Worm (Caenorhabditis elegans) whole organism, late embryonic: ENCODE measurements around the gene ain-1.

Experiments used
- C08G9.2 ChIP-seq: sonication (generic microtip); optimal IDR thresholded peaks from 2 replicates; lab custom pipeline; 2016; ENCODE audit warnings: mild to moderate bottlenecking, missing genetic modification characterization, moderate library complexity, missing compliant biosample characterization
- C38D4.7 ChIP-seq: fragments of 200-800 bp; sonication (Bioruptor generic); optimal IDR thresholded peaks from 2 replicates; lab custom pipeline; 2018; ENCODE audit warnings: mild to moderate bottlenecking, missing genetic modification characterization, moderate library complexity, missing compliant biosample characterization
- F13H6.1 ChIP-seq: sonication (generic microtip); optimal IDR thresholded peaks from 2 replicates; lab custom pipeline; 2016; ENCODE audit warnings: missing genetic modification characterization, missing compliant biosample characterization
- ahr-1 ChIP-seq: sonication (generic microtip); optimal IDR thresholded peaks from 2 replicates; lab custom pipeline; 2016; ENCODE audit warnings: missing genetic modification characterization, missing compliant biosample characterization
- ama-1 ChIP-seq: fragments of 150-350 bp; optimal IDR thresholded peaks from 2 replicates; lab custom pipeline; 2014
- ceh-18 ChIP-seq: sonication (generic microtip); optimal IDR thresholded peaks from 2 replicates; lab custom pipeline; 2016; ENCODE audit warnings: missing genetic modification characterization, missing compliant biosample characterization
- ceh-19 ChIP-seq: fragments of 200-800 bp; sonication (Bioruptor generic); optimal IDR thresholded peaks from 2 replicates; lab custom pipeline; 2018; ENCODE audit warnings: mild to moderate bottlenecking, missing genetic modification characterization, missing compliant biosample characterization
- ceh-22 ChIP-seq: sonication (generic microtip); optimal IDR thresholded peaks from 2 replicates; lab custom pipeline; 2017; ENCODE audit warnings: missing biosample characterization, missing genetic modification characterization
- ceh-30 ChIP-seq: fragments of 150-350 bp; optimal IDR thresholded peaks from 2 replicates; lab custom pipeline; 2014; ENCODE audit warnings: missing biosample characterization, missing genetic modification characterization
- ceh-31 ChIP-seq: sonication (generic microtip); optimal IDR thresholded peaks from 2 replicates; lab custom pipeline; 2016; ENCODE audit warnings: missing genetic modification characterization, missing compliant biosample characterization
- ceh-34 ChIP-seq: sonication (generic microtip); optimal IDR thresholded peaks from 2 replicates; lab custom pipeline; 2016; ENCODE audit warnings: mild to moderate bottlenecking, missing genetic modification characterization, missing compliant biosample characterization
- ceh-9 ChIP-seq: sonication (generic microtip); optimal IDR thresholded peaks from 2 replicates; lab custom pipeline; 2016; ENCODE audit warnings: mild to moderate bottlenecking, missing genetic modification characterization, inconsistent platforms, missing compliant biosample characterization
- dmd-4 ChIP-seq: sonication (generic microtip); optimal IDR thresholded peaks from 2 replicates; lab custom pipeline; 2016; ENCODE audit warnings: borderline replicate concordance, missing genetic modification characterization, missing compliant biosample characterization
- dve-1 ChIP-seq: sonication (generic microtip); optimal IDR thresholded peaks from 2 replicates; lab custom pipeline; 2017; ENCODE audit warnings: antibody characterized with exemption, mild to moderate bottlenecking, missing genetic modification characterization, missing compliant biosample characterization
- elt-4 ChIP-seq: sonication (generic microtip); optimal IDR thresholded peaks from 2 replicates; lab custom pipeline; 2016; ENCODE audit warnings: missing genetic modification characterization, missing compliant biosample characterization
- ets-4 ChIP-seq: sonication (generic microtip); optimal IDR thresholded peaks from 2 replicates; lab custom pipeline; 2016; ENCODE audit warnings: missing genetic modification characterization, missing compliant biosample characterization
- eyg-1 ChIP-seq: sonication (generic microtip); optimal IDR thresholded peaks from 2 replicates; lab custom pipeline; 2016; ENCODE audit warnings: missing genotype, missing genetic modification characterization, missing compliant biosample characterization
- fkh-6 ChIP-seq: sonication (generic microtip); optimal IDR thresholded peaks from 2 replicates; lab custom pipeline; 2016; ENCODE audit warnings: missing genetic modification characterization, missing compliant biosample characterization
- hlh-13 ChIP-seq: fragments of 200-800 bp; sonication (Bioruptor generic); optimal IDR thresholded peaks from 2 replicates; lab custom pipeline; 2018; ENCODE audit warnings: mild to moderate bottlenecking, missing genetic modification characterization, missing compliant biosample characterization
- hlh-15 ChIP-seq: sonication (generic microtip); optimal IDR thresholded peaks from 2 replicates; lab custom pipeline; 2016; ENCODE audit warnings: missing genetic modification characterization, missing compliant biosample characterization
- hlh-30 ChIP-seq: sonication (generic microtip); optimal IDR thresholded peaks from 2 replicates; lab custom pipeline; 2017; ENCODE audit warnings: antibody characterized with exemption, missing genetic modification characterization, missing compliant biosample characterization; ENCODE audit not compliant: insufficient read depth
- hlh-8 ChIP-seq: sonication (generic microtip); optimal IDR thresholded peaks from 2 replicates; lab custom pipeline; 2016; ENCODE audit warnings: missing genotype, missing genetic modification characterization, missing compliant biosample characterization
- lim-6 ChIP-seq: sonication (generic microtip); optimal IDR thresholded peaks from 2 replicates; lab custom pipeline; 2016; ENCODE audit warnings: missing genetic modification characterization, missing compliant biosample characterization
- madf-2 ChIP-seq: sonication (generic microtip); optimal IDR thresholded peaks from 2 replicates; lab custom pipeline; 2017; ENCODE audit warnings: missing genetic modification characterization, missing compliant biosample characterization
- mec-3 ChIP-seq: sonication (generic microtip); optimal IDR thresholded peaks from 2 replicates; lab custom pipeline; 2016; ENCODE audit warnings: borderline replicate concordance, missing genetic modification characterization, missing compliant biosample characterization
- nfya-1 ChIP-seq: sonication (generic microtip); optimal IDR thresholded peaks from 2 replicates; lab custom pipeline; 2017; ENCODE audit warnings: missing genetic modification characterization, mild to moderate bottlenecking, missing compliant biosample characterization, antibody characterized with exemption, moderate library complexity
- nhr-232 ChIP-seq: sonication (generic microtip); optimal IDR thresholded peaks from 2 replicates; lab custom pipeline; 2016; ENCODE audit warnings: missing genetic modification characterization, missing compliant biosample characterization
- pat-9 ChIP-seq: fragments of 200-800 bp; sonication (Bioruptor generic); optimal IDR thresholded peaks from 2 replicates; lab custom pipeline; 2018; ENCODE audit warnings: mild to moderate bottlenecking, missing genetic modification characterization, moderate library complexity, missing compliant biosample characterization
- pha-2 ChIP-seq: sonication (generic microtip); optimal IDR thresholded peaks from 2 replicates; lab custom pipeline; 2017; ENCODE audit warnings: mild to moderate bottlenecking, missing genetic modification characterization, missing compliant biosample characterization
- ref-2 ChIP-seq: sonication (generic microtip); optimal IDR thresholded peaks from 2 replicates; lab custom pipeline; 2016; ENCODE audit warnings: missing genetic modification characterization, missing compliant biosample characterization
- syd-9 ChIP-seq: sonication (generic microtip); optimal IDR thresholded peaks from 2 replicates; lab custom pipeline; 2016; ENCODE audit warnings: mild to moderate bottlenecking, missing genetic modification characterization, moderate library complexity, missing compliant biosample characterization
- ttx-3 ChIP-seq: sonication (generic microtip); optimal IDR thresholded peaks from 2 replicates; lab custom pipeline; 2016; ENCODE audit warnings: missing genetic modification reagents, missing genetic modification characterization, missing compliant biosample characterization
- unc-3 ChIP-seq, 2 experiments: fragments of 200-800 bp in 1 of 2; sonication (Bioruptor generic) in 1 of 2; sonication (generic microtip) in 1 of 2; conservative IDR thresholded peaks in 1 of 2; optimal IDR thresholded peaks in 1 of 2; 2 replicates each; pipeline versions ENCODE4 v1.3.6 to Lab custom; 2016 to 2022; ENCODE audit warnings: missing compliant biosample characterization in 2 of 2, missing genetic modification characterization in 2 of 2, missing genetic modification reagents in 1 of 2
- unc-42 ChIP-seq: sonication (generic microtip); optimal IDR thresholded peaks from 2 replicates; lab custom pipeline; 2016; ENCODE audit warnings: missing genotype, missing genetic modification characterization, missing compliant biosample characterization

ain-1 gene

DNA sequence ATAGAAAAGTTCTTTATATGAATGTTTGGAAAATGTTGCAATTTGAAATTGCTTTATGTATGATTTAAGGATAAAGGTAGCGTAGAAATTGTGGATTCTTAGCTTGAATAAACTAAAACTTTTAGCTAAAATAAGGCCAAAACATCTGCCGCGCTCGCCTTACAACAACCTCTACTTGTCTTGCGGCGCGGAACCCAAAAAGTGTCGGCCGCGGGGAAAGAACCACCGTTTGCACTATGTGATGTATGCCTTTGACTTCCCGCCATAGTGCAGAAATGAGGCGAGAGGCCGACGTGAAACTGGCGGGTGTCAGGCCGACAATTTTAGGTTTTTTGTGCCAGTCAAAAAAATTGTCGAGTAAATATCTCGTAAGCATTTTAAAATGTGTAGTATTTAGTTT lies 41.4 kb upstream of the ain-1 start:
- TF ChIP-seq dve-1: no peak
- no peak for TF ChIP-seq eyg-1
- TF ChIP-seq nhr-232: no peak
- no peak for TF ChIP-seq ceh-34 (tag; lab: Kevin White, UChicago)
- no peak for TF ChIP-seq hlh-8 (tag; lab: Kevin White, UChicago)
- no peak for TF ChIP-seq hlh-30
- no peak for TF ChIP-seq hlh-13 (GFP tag; lab: Kevin White, UChicago)
- TF ChIP-seq F13H6.1 (tag; lab: Kevin White, UChicago): no peak
- no peak for TF ChIP-seq ttx-3
- no peak for TF ChIP-seq C08G9.2 (tag; lab: Kevin White, UChicago)
- TF ChIP-seq pha-2 (tag; lab: Kevin White, UChicago): no peak
- no peak for TF ChIP-seq C38D4.7
- no peak for TF ChIP-seq ahr-1 (tag; lab: Kevin White, UChicago)
- TF ChIP-seq lim-6: no peak
- no peak for TF ChIP-seq elt-4
- no peak for TF ChIP-seq ceh-30

DNA sequence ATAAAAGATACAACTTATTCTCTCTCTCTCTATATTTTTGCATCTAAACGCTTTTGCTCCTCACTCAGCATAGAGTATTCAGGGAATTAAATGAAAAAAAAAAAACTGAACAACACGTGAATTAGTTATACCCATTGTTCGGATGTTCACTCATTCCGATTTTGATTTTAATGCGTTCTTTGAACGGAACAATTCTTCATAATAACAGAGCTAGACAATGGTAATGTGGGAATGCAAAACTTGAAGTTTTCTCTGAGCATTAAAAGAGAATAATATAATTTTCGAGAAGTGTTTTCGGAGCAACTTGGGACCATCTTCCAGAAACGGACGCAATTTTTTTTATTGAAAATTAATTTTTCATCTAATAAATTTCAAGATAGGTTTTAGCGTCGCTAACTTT lies 38.9 kb upstream of the ain-1 start:
- TF ChIP-seq ceh-18 (tag; lab: Kevin White, UChicago) (no peak), elt-4 (no peak), ttx-3 (no peak), hlh-30 (no peak), ceh-9 (no peak), syd-9 (tag; lab: Kevin White, UChicago) (no peak), dmd-4 (tag; lab: Kevin White, UChicago) (no peak), ceh-31 (tag; lab: Kevin White, UChicago) (no peak), hlh-15 (tag; lab: Kevin White, UChicago) (no peak), hlh-8 (tag; lab: Kevin White, UChicago) (no peak)

DNA sequence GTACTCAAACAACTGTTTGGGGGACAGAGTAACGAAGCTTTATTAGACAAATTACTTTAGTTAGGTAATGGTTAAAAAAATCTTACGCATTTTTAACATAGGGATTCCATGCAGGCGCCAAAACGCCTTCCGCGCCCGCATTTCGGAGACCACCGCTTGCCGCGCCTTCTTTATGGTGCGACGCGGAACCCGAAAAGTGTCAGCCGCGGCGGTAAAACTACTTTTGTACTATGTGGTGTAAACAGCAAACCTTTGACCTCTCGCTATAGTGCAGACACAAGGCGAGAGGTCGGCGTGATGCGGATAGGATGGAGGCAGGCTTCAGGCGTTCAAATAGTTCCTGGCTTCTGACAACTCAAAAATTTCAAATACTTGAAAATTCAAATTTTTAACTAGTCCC lies 38.0 kb upstream of the ain-1 start:
- no peak for TF ChIP-seq ets-4
- no peak for TF ChIP-seq hlh-15 (tag; lab: Kevin White, UChicago)
- no peak for TF ChIP-seq pat-9 (tag; lab: Kevin White, UChicago)
- no peak for TF ChIP-seq unc-42 (tag; lab: Kevin White, UChicago)
- TF ChIP-seq eyg-1: no peak
- TF ChIP-seq ceh-22 (tag; lab: Kevin White, UChicago): no peak
- TF ChIP-seq, all 69 proteins: peak for 0

DNA sequence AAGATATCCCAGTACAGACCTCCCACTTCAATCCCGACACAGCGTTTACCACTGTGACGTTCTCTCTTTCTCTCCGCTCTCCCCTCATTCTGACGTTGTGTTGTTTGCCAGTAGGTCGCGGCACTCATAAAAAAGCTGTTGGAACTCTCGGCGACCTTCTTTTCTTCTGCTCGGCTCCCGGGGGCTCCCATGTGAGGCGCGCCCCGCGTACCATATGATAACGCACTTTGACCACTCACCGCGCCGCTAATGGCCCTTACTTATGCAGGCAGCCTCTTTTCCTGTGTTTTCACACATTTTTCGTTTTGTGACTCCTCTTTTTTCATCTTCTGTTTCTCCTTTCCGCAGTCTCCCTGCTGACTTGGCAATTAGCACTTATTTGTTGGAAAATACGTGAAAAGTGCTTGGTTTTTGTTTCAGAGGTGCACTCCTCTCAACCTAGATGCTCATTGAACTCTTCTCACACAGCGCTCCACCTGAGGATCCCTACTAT lies 33.9 kb upstream of the ain-1 start, which contains the start of gene ser-1:
TSS of gene ser-1 (plus strand) at position 443 of the 493 bp plus-strand sequence.
- TF ChIP-seq ama-1 (no peak), ceh-18 (tag; lab: Kevin White, UChicago) (peak; percentile 9), mec-3 (tag; lab: Kevin White, UChicago) (peak; percentile 17)
- TF ChIP-seq, all 69 proteins: peak for 2

DNA sequence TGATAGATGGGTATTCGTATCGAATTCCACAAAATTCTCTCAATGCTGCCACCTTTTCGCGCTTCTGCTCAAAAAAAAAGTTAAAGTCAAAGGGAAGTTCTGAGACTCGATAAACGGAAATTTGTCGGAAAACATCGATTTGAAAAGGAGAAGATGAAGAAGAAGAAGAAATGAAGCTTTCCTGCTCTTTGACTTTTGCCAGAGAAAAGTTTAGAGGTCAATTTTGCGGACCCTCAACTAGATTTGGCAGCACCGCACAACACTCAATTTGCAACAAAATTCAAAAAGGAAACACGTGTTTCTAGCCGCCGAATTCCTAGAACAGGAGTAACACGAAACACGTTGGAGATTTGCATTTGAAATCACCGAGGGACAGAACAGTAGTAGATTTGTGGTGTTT lies 25.1 kb upstream of the ain-1 start:
- TF ChIP-seq ref-2 (tag; lab: Kevin White, UChicago) (no peak), ceh-19 (GFP tag; lab: Kevin White, UChicago) (no peak), unc-3 (GFP tag; conservative IDR thresholded peaks at IDR 0.05; lab: Robert Waterston, UW) (no peak), unc-3 (tag; optimal IDR thresholded peaks at IDR 0.05; lab: Kevin White, UChicago) (no peak), unc-42 (tag; lab: Kevin White, UChicago) (no peak), nfya-1 (no peak)

- TF ChIP-seq fkh-6: no peak
- TF ChIP-seq madf-2 (tag; lab: Kevin White, UChicago): no peak
Measured at ce11 chrX:16590230-16590629, 23.0 kb upstream of the ain-1 start.
